Worm (Caenorhabditis elegans) whole organism, L4 larva: ENCODE results near the gene sams-5.
"Not testable (repeated sequence)": the region's sequence is repeated elsewhere in the genome, so short reads cannot be mapped to it uniquely, and the experiment has no call there.

Experiments used
- F10B5.3 ChIP-seq: sonication (generic microtip); optimal IDR thresholded peaks from 2 replicates; lab custom pipeline; 2016; ENCODE audit warnings: mild to moderate bottlenecking, missing genetic modification characterization, missing compliant biosample characterization
- F49E8.2 ChIP-seq: sonication (generic microtip); optimal IDR thresholded peaks from 2 replicates; lab custom pipeline; 2016; ENCODE audit warnings: missing compliant biosample characterization, mild to moderate bottlenecking, missing genetic modification characterization, borderline replicate concordance
- T26A8.4 ChIP-seq: fragments of 200-800 bp; sonication (Bioruptor generic); IDR thresholded peaks from 2 replicates; pipeline ENCODE4 v1.3.6; 2022; ENCODE audit warnings: missing genetic modification characterization, missing compliant biosample characterization
- ZK337.2 ChIP-seq: fragments of 200-800 bp; sonication (Bioruptor generic); IDR thresholded peaks from 2 replicates; pipeline ENCODE4 v1.3.6; 2022; ENCODE audit warnings: missing genetic modification reagents, missing genetic modification characterization, missing compliant biosample characterization
- ama-1 ChIP-seq: fragments of 150-350 bp; optimal IDR thresholded peaks from 2 replicates; lab custom pipeline; 2014; ENCODE audit warnings: inconsistent platforms, mixed read lengths
- arid-1 ChIP-seq: fragments of 200-800 bp; sonication (Bioruptor generic); conservative IDR thresholded peaks from 2 replicates; pipeline ENCODE4 v1.3.6; 2022; ENCODE audit warnings: missing genetic modification reagents, missing genetic modification characterization, missing compliant biosample characterization
- ceh-28 ChIP-seq: fragments of 150-350 bp; optimal IDR thresholded peaks from 2 replicates; lab custom pipeline; 2014; ENCODE audit warnings: missing biosample characterization, missing genetic modification reagents, missing genetic modification characterization
- ceh-32 ChIP-seq: sonication (generic microtip); optimal IDR thresholded peaks from 2 replicates; lab custom pipeline; 2016; ENCODE audit warnings: mild to moderate bottlenecking, missing genetic modification characterization, missing compliant biosample characterization; ENCODE audit not compliant: poor library complexity
- ctbp-1 ChIP-seq: fragments of 200-800 bp; sonication (Bioruptor generic); IDR thresholded peaks from 2 replicates; pipeline ENCODE4 v1.3.6; 2022; ENCODE audit warnings: missing genetic modification reagents, missing genetic modification characterization, missing compliant biosample characterization
- dmd-8 ChIP-seq: fragments of 200-800 bp; sonication (Bioruptor generic); IDR thresholded peaks from 2 replicates; pipeline ENCODE4 v1.3.6; 2022; ENCODE audit warnings: missing genetic modification characterization, missing compliant biosample characterization
- dmd-9 ChIP-seq: fragments of 200-800 bp; sonication (Bioruptor generic); IDR thresholded peaks from 2 replicates; pipeline ENCODE4 v1.3.6; 2022; ENCODE audit warnings: missing genetic modification reagents, missing genetic modification characterization, missing compliant biosample characterization
- dpl-1 ChIP-seq: fragments of 150-350 bp; optimal IDR thresholded peaks from 2 replicates; lab custom pipeline; 2014; ENCODE audit warnings: missing biosample characterization, missing genetic modification reagents, missing genetic modification characterization
- duxl-1 ChIP-seq: sonication (generic microtip); optimal IDR thresholded peaks from 2 replicates; lab custom pipeline; 2016; ENCODE audit warnings: mild to moderate bottlenecking, missing genetic modification characterization, moderate library complexity, missing compliant biosample characterization; ENCODE audit not compliant: poor library complexity
- egl-27 ChIP-seq: sonication (generic microtip); optimal IDR thresholded peaks from 3 replicates; lab custom pipeline; 2017; ENCODE audit warnings: missing biosample characterization, missing genetic modification reagents, missing genetic modification characterization
- hmg-1.1 ChIP-seq: fragments of 200-800 bp; sonication (Bioruptor generic); IDR thresholded peaks from 2 replicates; pipeline ENCODE4 v1.3.6; 2022; ENCODE audit warnings: missing genetic modification reagents, missing genetic modification characterization, missing compliant biosample characterization
- lim-7 ChIP-seq: fragments of 200-800 bp; sonication (Bioruptor generic); IDR thresholded peaks from 2 replicates; pipeline ENCODE4 v1.3.6; 2022; ENCODE audit warnings: missing genetic modification characterization, missing compliant biosample characterization
- lin-13 ChIP-seq: fragments of 150-350 bp; optimal IDR thresholded peaks from 2 replicates; lab custom pipeline; 2014; ENCODE audit warnings: missing biosample characterization, missing genetic modification reagents, missing genetic modification characterization
- lin-38 ChIP-seq: fragments of 200-800 bp; sonication (Bioruptor generic); IDR thresholded peaks from 2 replicates; pipeline ENCODE4 v1.3.6; 2022; ENCODE audit warnings: missing genetic modification reagents, missing genetic modification characterization, missing compliant biosample characterization
- mdt-29 ChIP-seq: fragments of 200-800 bp; sonication (Bioruptor generic); IDR thresholded peaks from 2 replicates; pipeline ENCODE4 v1.3.6; 2022; ENCODE audit warnings: missing genetic modification reagents, missing genetic modification characterization, missing compliant biosample characterization
- mep-1 ChIP-seq: fragments of 150-350 bp; sonication (generic microtip); optimal IDR thresholded peaks from 3 replicates; lab custom pipeline; 2014; ENCODE audit warnings: missing biosample characterization, missing genetic modification characterization
- mxl-3 ChIP-seq: fragments of 200-800 bp; sonication (Bioruptor generic); optimal IDR thresholded peaks from 2 replicates; lab custom pipeline; 2018; ENCODE audit warnings: mild to moderate bottlenecking, missing genetic modification characterization, missing compliant biosample characterization
- nhr-41 ChIP-seq: fragments of 200-800 bp; sonication (Bioruptor generic); IDR thresholded peaks from 2 replicates; pipeline ENCODE4 v1.3.6; 2022; ENCODE audit warnings: missing genetic modification reagents, missing genetic modification characterization, missing compliant biosample characterization
- nhr-48 ChIP-seq: sonication (generic microtip); optimal IDR thresholded peaks from 2 replicates; lab custom pipeline; 2016; ENCODE audit warnings: mild to moderate bottlenecking, missing genetic modification characterization, missing compliant biosample characterization
- nhr-6 ChIP-seq: fragments of 150-350 bp; optimal IDR thresholded peaks from 2 replicates; lab custom pipeline; 2014; ENCODE audit warnings: missing biosample characterization, missing genetic modification characterization
- php-3 ChIP-seq: fragments of 200-800 bp; sonication (Bioruptor generic); IDR thresholded peaks from 2 replicates; pipeline ENCODE4 v1.3.6; 2022; ENCODE audit warnings: missing genetic modification reagents, missing genetic modification characterization, missing compliant biosample characterization
- pqm-1 ChIP-seq: sonication (generic microtip); optimal IDR thresholded peaks from 2 replicates; lab custom pipeline; 2017; ENCODE audit warnings: missing biosample characterization, missing genetic modification characterization
- set-16 ChIP-seq: fragments of 200-800 bp; sonication (Bioruptor generic); IDR thresholded peaks from 2 replicates; pipeline ENCODE4 v1.3.6; 2022; ENCODE audit warnings: missing genetic modification reagents, missing genetic modification characterization, missing compliant biosample characterization
- skn-1 ChIP-seq: fragments of 150-350 bp; optimal IDR thresholded peaks from 2 replicates; lab custom pipeline; 2014; ENCODE audit warnings: missing biosample characterization, missing genetic modification characterization
- snpc-1.2 ChIP-seq: fragments of 200-800 bp; sonication (Bioruptor generic); IDR thresholded peaks from 2 replicates; pipeline ENCODE4 v1.3.6; 2022; ENCODE audit warnings: missing genetic modification reagents, missing genetic modification characterization, missing compliant biosample characterization
- spr-1 ChIP-seq: sonication (generic microtip); optimal IDR thresholded peaks from 2 replicates; lab custom pipeline; 2016; ENCODE audit warnings: mild to moderate bottlenecking, missing genetic modification characterization, missing compliant biosample characterization
- zip-2 ChIP-seq: fragments of 150-350 bp; optimal IDR thresholded peaks from 2 replicates; lab custom pipeline; 2014; ENCODE audit warnings: missing biosample characterization, missing genetic modification characterization

The sams-5 gene

DNA sequence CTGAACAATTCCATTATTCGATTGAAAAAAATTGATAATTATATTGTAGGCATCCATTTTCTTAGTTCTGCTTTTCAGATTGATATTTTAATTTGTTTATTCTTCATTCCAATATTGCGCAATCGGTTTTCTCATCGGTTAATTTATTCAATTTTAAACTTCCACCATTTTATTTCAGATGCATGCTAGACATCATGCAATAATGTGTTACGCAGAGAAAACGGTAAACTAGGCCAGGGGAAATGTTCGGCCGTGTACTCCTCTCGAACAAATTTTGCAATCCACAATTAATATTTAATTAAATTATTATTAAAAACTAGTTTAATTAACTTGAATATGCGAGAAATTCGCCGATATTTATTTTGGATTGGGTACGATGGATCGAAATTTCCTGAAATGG lies 42.3 kb upstream of the sams-5 start, which contains the start of gene Y73B6BL.29 (continued):
- TF ChIP-seq F10B5.3 (tag; lab: Kevin White, UChicago) (peak; percentile 54), set-16 (GFP tag; lab: Robert Waterston, UW) (no peak), egl-27 (tag; lab: Kevin White, UChicago) (no peak), mxl-3 (GFP tag; lab: Kevin White, UChicago) (peak; percentile 51), pqm-1 (tag; lab: Kevin White, UChicago) (no peak), ama-1 (lab: Kevin White, UChicago) (no peak), mep-1 (tag; lab: Kevin White, UChicago) (peak; percentile 88), lim-7 (GFP tag; lab: Robert Waterston, UW) (no peak), duxl-1 (peak; percentile 94), nhr-6 (tag; lab: Kevin White, UChicago) (peak; percentile 96)
- TF ChIP-seq, all 104 proteins: peak for 51

- TF ChIP-seq dmd-8 (GFP tag; lab: Robert Waterston, UW) (0 out of 2 replicates have a peak, but pooled peaks have one; percentile 17), T26A8.4 (0 out of 2 replicates have a peak, but pooled peaks have one; percentile 34), php-3 (0 out of 2 replicates have a peak, but pooled peaks have one; percentile 16), mdt-29 (GFP tag; lab: Robert Waterston, UW) (0 out of 2 replicates have a peak, but pooled peaks have one; percentile 24), ZK337.2 (GFP tag; lab: Robert Waterston, UW) (0 out of 2 replicates have a peak, but pooled peaks have one; percentile 3), lin-38 (GFP tag; lab: Robert Waterston, UW) (peak; percentile 40), arid-1 (0 out of 2 replicates have a peak, but pooled peaks have one; percentile 51), snpc-1.2 (GFP tag; lab: Robert Waterston, UW) (peak; percentile 66)
These were observed 41.1 kb upstream of the sams-5 start for ce11 chrIV:6320267-6320977.

DNA sequence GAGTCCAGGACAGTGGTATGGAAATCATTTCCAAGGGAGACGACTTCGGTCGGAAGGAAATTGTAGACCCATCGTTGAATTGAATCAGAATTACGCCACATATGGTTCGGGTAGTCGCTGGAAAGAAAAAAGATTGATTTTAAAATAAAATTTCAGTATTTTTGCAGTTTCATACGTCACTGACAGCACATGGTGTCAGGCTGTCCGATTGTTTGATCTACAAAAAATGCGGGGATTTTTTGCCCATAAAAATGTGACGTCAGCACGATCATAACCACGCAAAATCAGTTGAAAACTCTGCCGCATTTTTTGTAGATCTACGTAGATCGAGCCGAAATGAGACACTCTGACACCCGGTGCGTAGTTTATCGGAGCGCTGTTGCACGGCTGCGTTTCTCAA lies 38.0 kb upstream of the sams-5 start, which contains the start of gene Y73B6BL.12:
Gene Y73B6BL.12, minus strand, starts transcription at position 101 of the 400 bp plus-strand sequence.
- TF ChIP-seq mep-1 (tag; lab: Kevin White, UChicago); nhr-48 (tag; lab: Kevin White, UChicago); set-16 (GFP tag; lab: Robert Waterston, UW): not testable (repeated sequence)

DNA sequence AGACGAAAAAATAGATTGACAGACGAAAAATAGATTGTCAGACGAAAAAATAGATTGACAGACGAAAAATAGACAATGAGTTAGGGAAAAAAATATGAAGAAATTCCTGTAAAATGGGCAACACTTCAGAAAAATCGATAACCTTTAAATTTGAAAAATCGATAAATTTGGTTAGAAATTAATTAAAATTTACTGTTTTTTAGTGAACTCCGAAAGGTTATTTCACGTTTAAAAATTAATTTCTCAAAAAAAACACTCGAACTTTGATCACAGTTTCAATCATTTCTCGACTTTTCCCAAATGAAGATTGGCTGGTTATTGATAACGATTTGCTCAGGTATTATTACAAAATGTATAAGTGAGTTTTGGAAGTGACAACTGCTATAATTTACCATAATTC lies 28.1 kb upstream of the sams-5 start, which contains the start of gene csp-2:
Gene csp-2, plus strand, starts transcription at position 301 of the 400 bp plus-strand sequence.
- TF ChIP-seq hmg-1.1 (GFP tag; lab: Robert Waterston, UW) (no peak), lin-13 (no peak), ctbp-1 (GFP tag; lab: Robert Waterston, UW) (no peak), mdt-29 (GFP tag; lab: Robert Waterston, UW) (no peak), arid-1 (no peak), ceh-28 (tag; lab: Kevin White, UChicago) (peak; percentile 23), dpl-1 (no peak)

- TF ChIP-seq F49E8.2 (tag; lab: Kevin White, UChicago) (no peak), skn-1 (tag; lab: Kevin White, UChicago) (no peak), spr-1 (tag; lab: Kevin White, UChicago) (no peak), ceh-32 (tag; lab: Kevin White, UChicago) (no peak)
These were observed 24.3 kb upstream of the sams-5 start, which contains the start of gene srv-25 for ce11 chrIV:6303642-6304041. Gene srv-25 (minus strand): TSS chrIV:6303742.

DNA sequence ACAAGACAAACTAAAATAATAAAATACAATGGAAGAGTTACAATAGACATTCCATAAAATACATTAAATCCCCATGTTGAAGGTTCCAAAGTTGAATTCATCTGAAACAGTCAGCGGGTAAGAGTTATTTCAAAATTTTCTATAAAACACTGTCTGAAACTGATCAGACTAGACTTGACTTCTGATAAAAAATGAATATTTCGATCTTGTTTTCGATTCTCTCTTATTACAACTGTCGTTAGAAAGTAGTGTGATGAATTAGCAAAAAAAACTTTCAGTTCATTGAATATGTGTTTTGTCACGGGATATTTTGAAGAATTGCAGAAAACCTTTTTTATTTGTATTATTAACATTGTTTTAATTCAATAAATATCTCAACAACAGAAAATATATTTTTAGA lies 22.4 kb upstream of the sams-5 start, which contains the start of gene srv-26:
Gene srv-26, minus strand, starts transcription at position 101 of the 400 bp plus-strand sequence.
- TF ChIP-seq arid-1: no peak
- TF ChIP-seq pqm-1 (tag; lab: Kevin White, UChicago): no peak
- no peak for TF ChIP-seq dmd-9 (GFP tag; lab: Robert Waterston, UW)
- TF ChIP-seq nhr-41: no peak
- no peak for TF ChIP-seq zip-2
- TF ChIP-seq, all 104 proteins: peak for 0
